Worm (Caenorhabditis elegans) whole organism, young adult: ENCODE results near the gene C26B2.2.

Source experiments
- C06A6.2 ChIP-seq: fragments of 200-800 bp; sonication (Bioruptor generic); conservative IDR thresholded peaks from 2 replicates; pipeline ENCODE4 v1.3.6; 2022; ENCODE audit warnings: missing genetic modification characterization, missing compliant biosample characterization
- C17E4.6 ChIP-seq: fragments of 200-800 bp; sonication (Bioruptor generic); IDR thresholded peaks from 2 replicates; pipeline ENCODE4 v1.3.6; 2022; ENCODE audit warnings: missing genetic modification reagents, missing genetic modification characterization, missing compliant biosample characterization
- D2030.7 ChIP-seq: fragments of 200-800 bp; sonication (Bioruptor generic); IDR thresholded peaks from 2 replicates; pipeline ENCODE4 v1.3.6; 2022; ENCODE audit warnings: missing genetic modification reagents, missing genetic modification characterization, missing compliant biosample characterization
- F22D6.2 ChIP-seq: sonication (generic microtip); optimal IDR thresholded peaks from 2 replicates; lab custom pipeline; 2016; ENCODE audit warnings: mild to moderate bottlenecking, missing genetic modification characterization, missing compliant biosample characterization
- F23B12.7 ChIP-seq: sonication (generic microtip); optimal IDR thresholded peaks from 2 replicates; lab custom pipeline; 2017; ENCODE audit warnings: missing genetic modification characterization, mild to moderate bottlenecking, missing compliant biosample characterization, antibody characterized with exemption, moderate library complexity; ENCODE audit not compliant: insufficient read depth
- F33H1.4 ChIP-seq: fragments of 200-800 bp; sonication (Bioruptor generic); IDR thresholded peaks from 2 replicates; pipeline ENCODE4 v1.3.6; 2022; ENCODE audit warnings: missing genetic modification reagents, missing genetic modification characterization, missing compliant biosample characterization
- F55B11.4 ChIP-seq: sonication (generic microtip); optimal IDR thresholded peaks from 2 replicates; lab custom pipeline; 2016; ENCODE audit warnings: missing compliant biosample characterization, missing genetic modification characterization, borderline replicate concordance; ENCODE audit not compliant: insufficient read depth
- F57C9.4 ChIP-seq: sonication (generic microtip); optimal IDR thresholded peaks from 2 replicates; lab custom pipeline; 2017; ENCODE audit warnings: mild to moderate bottlenecking, missing genetic modification characterization, missing compliant biosample characterization
- K12H6.12 ChIP-seq: fragments of 200-800 bp; sonication (Bioruptor generic); optimal IDR thresholded peaks from 2 replicates; lab custom pipeline; 2018; ENCODE audit warnings: mild to moderate bottlenecking, missing genetic modification characterization, missing compliant biosample characterization
- Y53G8AR.9 ChIP-seq: fragments of 200-800 bp; sonication (Bioruptor generic); conservative IDR thresholded peaks from 2 replicates; pipeline ENCODE4 v1.3.6; 2022; ENCODE audit warnings: missing genetic modification reagents, missing genetic modification characterization, missing compliant biosample characterization
- ZK185.1 ChIP-seq: sonication (generic microtip); optimal IDR thresholded peaks from 2 replicates; lab custom pipeline; 2016; ENCODE audit warnings: mild to moderate bottlenecking, missing genetic modification characterization, missing compliant biosample characterization; ENCODE audit not compliant: poor library complexity, severe bottlenecking
- ama-1 ChIP-seq, 3 experiments: fragments of 150-350 bp in 1 of 3; sonication (generic microtip) in 2 of 3; optimal IDR thresholded peaks; 2 replicates each; lab custom pipeline; 2014 to 2018; ENCODE audit warnings: missing biosample characterization in 2 of 3, missing genetic modification characterization in 2 of 3, missing genetic modification reagents in 2 of 3
- athp-1 ChIP-seq: sonication (generic microtip); optimal IDR thresholded peaks from 2 replicates; lab custom pipeline; 2017; ENCODE audit warnings: mild to moderate bottlenecking, missing genetic modification characterization, missing compliant biosample characterization
- bed-1 ChIP-seq: fragments of 200-800 bp; sonication (Bioruptor generic); IDR thresholded peaks from 2 replicates; pipeline ENCODE4 v1.3.6; 2022; ENCODE audit warnings: missing genetic modification reagents, missing genetic modification characterization, missing compliant biosample characterization
- cebp-1 ChIP-seq, 2 experiments: fragments of 200-800 bp in 1 of 2; sonication (Bioruptor generic) in 1 of 2; sonication (generic microtip) in 1 of 2; IDR thresholded peaks in 1 of 2; optimal IDR thresholded peaks in 1 of 2; 2 replicates each; pipeline versions ENCODE4 v1.3.6 to Lab custom; 2017 to 2022; ENCODE audit warnings: missing compliant biosample characterization in 2 of 2, missing genetic modification characterization in 2 of 2, mild to moderate bottlenecking in 1 of 2, missing genetic modification reagents in 1 of 2, moderate library complexity in 1 of 2
- ceh-27 ChIP-seq: fragments of 200-800 bp; sonication (Bioruptor generic); optimal IDR thresholded peaks from 2 replicates; lab custom pipeline; 2018; ENCODE audit warnings: mild to moderate bottlenecking, missing genetic modification characterization, moderate library complexity, missing compliant biosample characterization
- ceh-91 ChIP-seq: fragments of 200-800 bp; sonication (Bioruptor generic); IDR thresholded peaks from 2 replicates; pipeline ENCODE4 v1.3.6; 2022; ENCODE audit warnings: missing genetic modification reagents, missing genetic modification characterization, missing compliant biosample characterization
- dpl-1 ChIP-seq: fragments of 150-350 bp; optimal IDR thresholded peaks from 2 replicates; lab custom pipeline; 2014; ENCODE audit warnings: missing biosample characterization, missing genetic modification reagents, missing genetic modification characterization
- efl-1 ChIP-seq: fragments of 150-350 bp; optimal IDR thresholded peaks from 2 replicates; lab custom pipeline; 2014; ENCODE audit warnings: missing biosample characterization, missing genetic modification reagents, missing genetic modification characterization
- egl-44 ChIP-seq: fragments of 200-800 bp; sonication (Bioruptor generic); IDR thresholded peaks from 2 replicates; pipeline ENCODE4 v1.3.6; 2022; ENCODE audit warnings: missing genetic modification reagents, missing genetic modification characterization, missing compliant biosample characterization
- egrh-3 ChIP-seq: fragments of 200-800 bp; sonication (Bioruptor generic); IDR thresholded peaks from 2 replicates; pipeline ENCODE4 v1.3.6; 2022; ENCODE audit warnings: missing genetic modification reagents, missing genetic modification characterization, missing compliant biosample characterization
- ets-4 ChIP-seq: fragments of 200-800 bp; sonication (Bioruptor generic); optimal IDR thresholded peaks from 2 replicates; lab custom pipeline; 2018; ENCODE audit warnings: mild to moderate bottlenecking, missing genetic modification characterization, missing compliant biosample characterization
- hmg-1.2 ChIP-seq: fragments of 200-800 bp; sonication (Bioruptor generic); IDR thresholded peaks from 2 replicates; pipeline ENCODE4 v1.3.6; 2022; ENCODE audit warnings: missing genetic modification reagents, missing genetic modification characterization, missing compliant biosample characterization
- lag-1 ChIP-seq: fragments of 200-800 bp; sonication (Bioruptor generic); IDR thresholded peaks from 2 replicates; pipeline ENCODE4 v1.3.6; 2022; ENCODE audit warnings: missing genetic modification reagents, missing genetic modification characterization, missing compliant biosample characterization
- lin-26 ChIP-seq: fragments of 200-800 bp; sonication (Bioruptor generic); IDR thresholded peaks from 2 replicates; pipeline ENCODE4 v1.3.6; 2022; ENCODE audit warnings: missing genetic modification reagents, missing genetic modification characterization, missing compliant biosample characterization
- lin-35 ChIP-seq, 3 experiments: fragments of 150-350 bp in 2 of 3; sonication (generic microtip) in 1 of 3; optimal IDR thresholded peaks; 2 replicates each; lab custom pipeline; 2014 to 2018; ENCODE audit warnings: missing biosample characterization in 3 of 3, missing genetic modification characterization in 3 of 3, missing genetic modification reagents in 3 of 3
- lsl-1 ChIP-seq: fragments of 200-800 bp; sonication (Bioruptor generic); optimal IDR thresholded peaks from 2 replicates; lab custom pipeline; 2018; ENCODE audit warnings: mild to moderate bottlenecking, missing genetic modification characterization, moderate library complexity, missing compliant biosample characterization
- madf-3 ChIP-seq: fragments of 200-800 bp; sonication (Bioruptor generic); IDR thresholded peaks from 2 replicates; pipeline ENCODE4 v1.3.6; 2022; ENCODE audit warnings: missing genetic modification reagents, missing genetic modification characterization, missing compliant biosample characterization
- madf-8 ChIP-seq: fragments of 200-800 bp; sonication (Bioruptor generic); conservative IDR thresholded peaks from 2 replicates; pipeline ENCODE4 v1.3.6; 2022; ENCODE audit warnings: missing genetic modification reagents, missing genetic modification characterization, missing compliant biosample characterization
- mcd-1 ChIP-seq: fragments of 200-800 bp; sonication (Bioruptor generic); IDR thresholded peaks from 2 replicates; pipeline ENCODE4 v1.3.6; 2022; ENCODE audit warnings: missing genetic modification reagents, missing genetic modification characterization, missing compliant biosample characterization
- nfya-1 ChIP-seq: sonication (generic microtip); optimal IDR thresholded peaks from 2 replicates; lab custom pipeline; 2017; ENCODE audit warnings: antibody characterized with exemption, missing compliant biosample characterization, missing genetic modification characterization, borderline replicate concordance; ENCODE audit not compliant: insufficient read depth
- nfyb-1 ChIP-seq: fragments of 200-800 bp; sonication (Bioruptor generic); IDR thresholded peaks from 2 replicates; pipeline ENCODE4 v1.3.6; 2022; ENCODE audit warnings: missing genetic modification reagents, missing genetic modification characterization, missing compliant biosample characterization
- rcor-1 ChIP-seq: fragments of 200-800 bp; sonication (Bioruptor generic); IDR thresholded peaks from 2 replicates; pipeline ENCODE4 v1.3.6; 2022; ENCODE audit warnings: missing genetic modification reagents, missing genetic modification characterization, missing compliant biosample characterization
- snpc-1.3 ChIP-seq: sonication (generic microtip); optimal IDR thresholded peaks from 2 replicates; lab custom pipeline; 2017; ENCODE audit warnings: missing genetic modification characterization, mild to moderate bottlenecking, missing compliant biosample characterization, antibody characterized with exemption, moderate library complexity, missing genotype, missing genetic modification reagents; ENCODE audit not compliant: insufficient read depth
- snpc-3.4 ChIP-seq: sonication (generic microtip); optimal IDR thresholded peaks from 2 replicates; lab custom pipeline; 2017; ENCODE audit warnings: missing genetic modification characterization, mild to moderate bottlenecking, missing compliant biosample characterization, antibody characterized with exemption, moderate library complexity, missing genotype, missing genetic modification reagents
- unc-62 ChIP-seq: fragments of 150-350 bp; optimal IDR thresholded peaks from 2 replicates; lab custom pipeline; 2014; ENCODE audit warnings: missing biosample characterization, missing genetic modification reagents, missing genetic modification characterization
- xnd-1 ChIP-seq: sonication (generic microtip); optimal IDR thresholded peaks from 2 replicates; lab custom pipeline; 2016; ENCODE audit warnings: missing genotype, missing genetic modification reagents, missing genetic modification characterization, missing compliant biosample characterization

Gene C26B2.2

DNA sequence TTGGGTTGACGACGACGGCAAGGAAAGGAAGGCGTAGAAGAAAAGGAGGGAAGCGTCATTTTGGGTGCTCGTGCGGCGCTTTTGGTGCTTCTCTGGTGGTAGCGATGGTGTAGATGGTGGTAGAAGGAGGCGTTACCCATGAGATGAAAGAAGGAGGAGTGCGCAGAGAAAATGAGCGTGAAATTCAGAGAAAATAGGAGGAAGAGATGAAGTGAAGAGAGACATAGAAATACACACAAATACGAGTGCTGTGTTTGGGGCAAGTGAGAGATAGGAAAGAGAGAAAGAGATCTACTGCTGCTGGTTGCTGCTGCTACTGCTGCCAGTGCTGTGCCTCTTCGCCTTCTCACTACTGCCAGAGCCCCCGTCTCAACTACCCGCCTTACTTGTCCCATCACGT lies 44.7 kb upstream of the C26B2.2 start:
- TF ChIP-seq F57C9.4 (no peak), ceh-27 (GFP tag; lab: Kevin White, UChicago) (peak; percentile 31), unc-62 (GFP tag; lab: Kevin White, UChicago) (no peak), hmg-1.2 (GFP tag; lab: Robert Waterston, UW) (peak; percentile 34; the same call in 1 of the 2 replicates), egl-44 (GFP tag; lab: Robert Waterston, UW) (0 out of 2 replicates have a peak, but pooled peaks have one; percentile 15), egrh-3 (GFP tag; lab: Robert Waterston, UW) (0 out of 2 replicates have a peak, but pooled peaks have one; percentile 22), C06A6.2 (GFP tag; lab: Robert Waterston, UW) (peak; percentile 67), athp-1 (tag; lab: Kevin White, UChicago) (no peak), cebp-1 (GFP tag; IDR thresholded peaks at IDR 0.05; lab: Robert Waterston, UW) (no peak), cebp-1 (tag; optimal IDR thresholded peaks at IDR 0.05; lab: Kevin White, UChicago) (peak; percentile 25), nfyb-1 (GFP tag; lab: Robert Waterston, UW) (0 out of 2 replicates have a peak, but pooled peaks have one; percentile 13)
- TF ChIP-seq, all 124 proteins: peak for 7

ce11 chrIV:8062359-8062758 lies 40.4 kb upstream of the C26B2.2 start, which contains the start of gene sax-7:
sax-7 (plus strand) TSS chrIV:8062659.
- TF ChIP-seq K12H6.12 (tag; lab: Kevin White, UChicago) = no peak

ce11 chrIV:8061267-8061666 lies 39.3 kb upstream of the C26B2.2 start:
- TF ChIP-seq rcor-1 (GFP tag; lab: Robert Waterston, UW) (peak; percentile 42; the same call in 1 of the 2 replicates), bed-1 (GFP tag; lab: Robert Waterston, UW) (no peak), madf-8 (GFP tag; lab: Robert Waterston, UW) (peak; percentile 93), nfyb-1 (GFP tag; lab: Robert Waterston, UW) (no peak), Y53G8AR.9 (no peak), C17E4.6 (no peak), ceh-91 (GFP tag; lab: Robert Waterston, UW) (peak; percentile 78), F33H1.4 (GFP tag; lab: Robert Waterston, UW) (peak; percentile 94), lag-1 (GFP tag; lab: Robert Waterston, UW) (no peak), madf-3 (GFP tag; lab: Robert Waterston, UW) (no peak), ZK185.1 (tag; lab: Kevin White, UChicago) (no peak), snpc-3.4 (tag; lab: Kevin White, UChicago) (peak; percentile 60), unc-62 (GFP tag; lab: Kevin White, UChicago) (no peak), efl-1 (GFP tag; lab: Kevin White, UChicago) (peak; percentile 86), nfya-1 (tag; lab: Kevin White, UChicago) (no peak), F57C9.4 (no peak), xnd-1 (tag; lab: Kevin White, UChicago) (peak; percentile 85), mcd-1 (no peak), dpl-1 (GFP tag; lab: Kevin White, UChicago) (peak; percentile 55), lin-35 (GFP tag; optimal IDR thresholded peaks at IDR 0.05; lab: Kevin White, UChicago) (no peak), F22D6.2 (tag; lab: Kevin White, UChicago) (no peak), D2030.7 (GFP tag; lab: Robert Waterston, UW) (peak; percentile 72), C06A6.2 (GFP tag; lab: Robert Waterston, UW) (no peak), lin-26 (no peak), ets-4 (GFP tag; lab: Kevin White, UChicago) (no peak), ama-1 (optimal IDR thresholded peaks at IDR 0.05; lab: Kevin White, UChicago) (no peak), ama-1 (GFP tag; optimal IDR thresholded peaks at IDR 0.05; lab: Kevin White, UChicago) (no peak), F55B11.4 (no peak), snpc-1.3 (tag; lab: Kevin White, UChicago) (peak; percentile 6), lsl-1 (GFP tag; lab: Kevin White, UChicago) (peak; percentile 92), F23B12.7 (tag; lab: Kevin White, UChicago) (peak; percentile 5), hmg-1.2 (GFP tag; lab: Robert Waterston, UW) (no peak; the same call in 1 of the 2 replicates)
- TF ChIP-seq, all 124 proteins: peak for 12
